Worm (Caenorhabditis elegans): ENCODE measurements around the gene C32B5.6.
"Not testable (repeated sequence)": the region's sequence is repeated elsewhere in the genome, so short reads cannot be mapped to it uniquely, and the experiment has no call there.

C32B5.6 gene

DNA sequence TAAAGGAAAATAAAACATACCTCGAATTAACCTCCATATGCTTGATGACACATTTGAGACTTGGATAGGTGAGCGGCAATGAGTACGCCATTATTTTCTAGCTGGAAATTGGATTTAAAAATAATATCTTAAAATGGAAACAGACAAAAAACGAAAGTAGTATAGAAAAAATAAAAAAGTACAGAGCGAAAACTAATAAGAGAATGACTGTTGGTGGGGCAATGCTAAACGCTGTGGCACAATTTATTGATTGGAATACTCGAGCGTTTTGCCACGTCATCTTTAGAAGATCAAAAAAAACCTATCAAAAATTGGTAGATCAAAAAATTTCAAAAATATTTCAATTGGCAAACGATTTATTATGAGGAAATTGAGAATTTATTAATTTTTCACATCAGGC lies 20.1 kb upstream of the C32B5.6 start, which contains the start of gene fbxc-32:
fbxc-32 (minus strand) TSS at position 101 of the 400 bp plus-strand sequence.
- TF ChIP-seq cog-1 (tag; optimal IDR thresholded peaks at IDR 0.05) (no peak), ztf-29 (GFP tag; IDR thresholded peaks at IDR 0.05) (no peak), klf-2 (GFP tag; conservative IDR thresholded peaks at IDR 0.05) (no peak), med-1 (GFP tag; optimal IDR thresholded peaks at IDR 0.05; ENCODE audit: insufficient read depth) (no peak), ztf-23 (GFP tag; IDR thresholded peaks at IDR 0.05) (no peak), tab-1 (GFP tag; IDR thresholded peaks at IDR 0.05) (no peak), T22C8.4 (GFP tag; IDR thresholded peaks at IDR 0.05) (no peak), flt-1 (GFP tag; IDR thresholded peaks at IDR 0.05) (no peak), ref-1 (GFP tag; conservative IDR thresholded peaks at IDR 0.05) (no peak)

DNA sequence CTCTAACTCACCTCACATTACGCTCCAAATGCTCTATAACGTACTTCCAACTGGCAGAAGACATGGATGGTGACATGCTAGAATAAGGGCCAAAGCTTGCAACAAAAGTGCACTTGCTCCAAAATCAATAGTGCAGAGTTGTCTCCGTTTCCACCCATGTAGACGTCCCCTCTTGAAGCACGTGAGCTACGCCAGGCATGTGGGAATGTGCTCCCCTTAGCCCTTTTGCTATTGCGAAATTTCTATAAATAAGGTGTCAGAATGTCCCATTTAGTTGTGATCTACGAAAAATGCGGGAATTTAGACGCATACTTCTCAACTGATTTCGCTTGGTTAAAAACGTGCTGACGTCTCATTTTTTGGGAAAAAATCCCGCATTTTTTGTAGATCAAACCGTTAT lies 17.8 kb upstream of the C32B5.6 start:
- no peak for TF ChIP-seq ztf-23 (GFP tag; IDR thresholded peaks at IDR 0.05)
- no peak for TF ChIP-seq cog-1 (tag; optimal IDR thresholded peaks at IDR 0.05)
- TF ChIP-seq ztf-29 (GFP tag; IDR thresholded peaks at IDR 0.05) = no peak

DNA sequence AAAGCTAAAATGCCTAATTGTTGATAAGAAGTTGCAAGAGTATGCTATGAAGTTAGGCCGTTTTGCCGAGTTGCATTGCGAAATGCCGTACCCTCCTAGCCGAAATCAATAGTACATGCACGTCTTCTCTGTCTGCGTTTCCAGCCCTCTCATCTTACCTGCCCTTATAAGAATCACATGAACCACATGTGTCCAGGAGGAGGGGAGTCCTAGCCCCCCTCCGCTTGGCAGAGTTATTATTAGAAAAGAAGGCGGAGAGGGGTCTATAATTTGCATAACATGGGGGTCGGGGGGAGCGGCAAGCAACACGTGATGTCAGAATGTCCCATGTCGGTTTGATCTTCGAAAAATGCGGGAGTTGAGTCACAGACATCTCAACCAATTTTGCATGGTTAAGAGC lies 15.2 kb upstream of the C32B5.6 start:
- TF ChIP-seq ztf-29 (GFP tag; IDR thresholded peaks at IDR 0.05) (0 out of 2 replicates have a peak, but pooled peaks have one; percentile 18), ztf-23 (GFP tag; IDR thresholded peaks at IDR 0.05) (no peak), flt-1 (GFP tag; IDR thresholded peaks at IDR 0.05) (peak; percentile 61; the same call in 1 of the 2 replicates)

DNA sequence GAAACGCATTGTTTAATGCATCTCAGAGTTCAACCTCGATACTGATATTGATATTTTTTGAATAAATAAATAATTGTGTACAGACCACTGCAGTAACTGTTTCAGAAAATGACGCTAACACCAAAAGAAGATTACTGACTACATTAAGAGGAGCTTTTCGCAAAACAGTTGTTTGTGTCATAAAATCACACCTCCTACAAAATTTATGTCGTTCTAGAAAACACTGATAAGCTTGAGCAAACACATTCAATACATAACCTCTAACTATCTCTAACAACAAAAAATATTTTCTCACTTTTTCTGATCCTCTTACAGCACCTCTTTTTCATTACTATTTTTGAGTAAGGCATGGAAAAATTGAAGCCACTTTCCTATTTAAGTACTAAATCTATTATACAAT lies 13.6 kb upstream of the C32B5.6 start, which contains the start of gene fbxc-7:
fbxc-7 (plus strand) TSS at position 301 of the 400 bp plus-strand sequence.
- TF ChIP-seq T22C8.4, flt-1, ztf-29 (GFP tag; IDR thresholded peaks at IDR 0.05): not testable (repeated sequence)

DNA sequence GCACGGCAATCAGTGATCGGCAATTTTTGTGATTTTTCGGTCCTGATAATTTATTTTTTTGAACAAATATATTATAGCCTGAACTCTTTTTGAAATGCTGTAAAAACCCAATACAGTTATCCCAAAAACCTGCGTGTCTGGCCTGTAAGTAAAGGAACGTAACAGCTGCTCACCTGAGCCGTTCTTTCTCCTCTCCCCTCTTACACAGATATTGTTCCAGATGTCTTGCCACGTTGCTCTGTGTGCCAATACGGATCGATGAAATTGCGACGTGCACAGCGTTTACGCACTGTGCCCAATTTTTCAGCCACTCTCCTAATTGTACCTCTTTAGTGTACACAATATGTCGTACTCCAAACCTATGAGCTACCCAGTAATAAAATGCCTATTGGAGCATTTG lies 9.6 kb upstream of the C32B5.6 start, which contains the start of gene sdz-4:
sdz-4 (plus strand) TSS at position 301 of the 400 bp plus-strand sequence.
- no peak for TF ChIP-seq ztf-23 (GFP tag; IDR thresholded peaks at IDR 0.05)
- no peak for TF ChIP-seq ztf-29 (GFP tag; IDR thresholded peaks at IDR 0.05)
- TF ChIP-seq T22C8.4 (GFP tag; IDR thresholded peaks at IDR 0.05) = no peak
- no peak for TF ChIP-seq med-1 (GFP tag; optimal IDR thresholded peaks at IDR 0.05; ENCODE audit: insufficient read depth)
- TF ChIP-seq ref-1 (GFP tag; conservative IDR thresholded peaks at IDR 0.05) = no peak
- no peak for TF ChIP-seq tab-1 (GFP tag; IDR thresholded peaks at IDR 0.05)
- TF ChIP-seq klf-2 (GFP tag; conservative IDR thresholded peaks at IDR 0.05) = no peak
- no peak for TF ChIP-seq flt-1 (GFP tag; IDR thresholded peaks at IDR 0.05)
- TF ChIP-seq cog-1 (tag; optimal IDR thresholded peaks at IDR 0.05) = no peak

DNA sequence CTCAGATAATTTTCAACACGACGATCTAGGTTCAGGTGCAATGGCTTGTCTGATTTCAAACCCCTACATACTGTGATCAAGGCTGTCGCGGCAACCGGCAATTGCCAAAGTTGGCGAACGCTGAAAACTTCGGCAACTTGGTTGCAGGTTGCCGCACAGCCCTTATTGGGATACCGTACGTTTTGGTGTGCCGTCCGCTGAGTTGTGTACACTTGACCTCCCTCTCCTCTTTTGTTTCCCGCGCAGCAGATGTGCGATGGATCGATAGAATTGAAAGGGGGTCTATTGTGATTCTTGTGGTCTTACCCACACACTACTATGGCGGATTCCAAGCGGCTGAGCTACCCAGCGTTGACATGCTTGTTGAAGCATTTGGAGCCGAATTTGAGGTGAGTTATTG lies 8.0 kb upstream of the C32B5.6 start, which contains the start of the genes C32B5.18 and C32B5.7:
C32B5.18 (plus strand) TSS at position 301 of the 400 bp plus-strand sequence.
C32B5.7 (plus strand) TSS at position 311 of the 400 bp plus-strand sequence.
- TF ChIP-seq ztf-29 (GFP tag; IDR thresholded peaks at IDR 0.05) (no peak), T22C8.4 (GFP tag; IDR thresholded peaks at IDR 0.05) (no peak), tab-1 (GFP tag; IDR thresholded peaks at IDR 0.05) (no peak), cog-1 (tag; optimal IDR thresholded peaks at IDR 0.05) (no peak)

DNA sequence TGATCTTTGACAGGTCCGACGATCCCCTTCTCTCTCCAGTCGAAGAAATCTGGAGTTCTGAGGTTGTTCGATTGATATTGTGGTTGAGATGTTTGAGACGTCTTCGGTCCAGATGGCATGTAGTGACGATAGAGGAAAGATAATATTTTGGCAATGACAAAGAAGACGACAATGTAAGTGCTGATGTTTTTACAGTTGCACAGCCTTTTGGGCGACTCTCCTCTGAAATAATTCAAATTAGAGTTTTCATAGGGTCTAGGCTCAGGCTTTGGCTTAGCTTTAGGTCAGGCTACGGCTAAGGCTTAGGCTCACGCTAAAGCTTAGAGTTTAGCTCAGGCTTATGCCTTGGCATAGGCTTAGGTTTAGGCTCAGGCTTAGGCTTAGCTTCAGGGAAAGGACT lies 6.2 kb upstream of the C32B5.6 start, which contains the start of gene C32B5.13:
C32B5.13 (minus strand) TSS at position 101 of the 400 bp plus-strand sequence.
- TF ChIP-seq tab-1 (GFP tag; IDR thresholded peaks at IDR 0.05) (no peak), flt-1 (GFP tag; IDR thresholded peaks at IDR 0.05) (no peak)

DNA sequence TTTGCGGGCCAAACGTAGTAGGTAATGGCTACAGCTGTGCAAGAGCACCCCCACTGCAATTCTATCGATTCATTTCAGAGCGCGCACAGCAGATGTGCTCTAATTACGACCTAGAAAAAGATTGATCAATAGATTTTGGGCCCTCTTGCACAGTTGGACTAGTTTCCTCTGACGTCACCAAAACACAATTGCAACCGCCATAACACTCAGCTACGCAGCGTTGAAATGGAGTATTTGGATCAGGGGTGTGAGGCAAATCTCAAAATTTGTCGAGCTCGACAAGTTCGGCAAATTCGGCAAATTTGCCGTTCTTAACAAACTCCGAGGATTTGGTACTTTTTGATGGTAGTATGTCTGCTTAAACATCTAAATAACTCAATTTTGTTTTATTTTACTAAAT lies 1.2 kb upstream of the C32B5.6 start, which contains the start of gene fbxc-18:
fbxc-18 (minus strand) TSS at position 101 of the 400 bp plus-strand sequence.
- TF ChIP-seq cog-1 (tag; optimal IDR thresholded peaks at IDR 0.05); klf-2 (GFP tag; conservative IDR thresholded peaks at IDR 0.05); med-1 (GFP tag; optimal IDR thresholded peaks at IDR 0.05; ENCODE audit: insufficient read depth): not testable (repeated sequence)

DNA sequence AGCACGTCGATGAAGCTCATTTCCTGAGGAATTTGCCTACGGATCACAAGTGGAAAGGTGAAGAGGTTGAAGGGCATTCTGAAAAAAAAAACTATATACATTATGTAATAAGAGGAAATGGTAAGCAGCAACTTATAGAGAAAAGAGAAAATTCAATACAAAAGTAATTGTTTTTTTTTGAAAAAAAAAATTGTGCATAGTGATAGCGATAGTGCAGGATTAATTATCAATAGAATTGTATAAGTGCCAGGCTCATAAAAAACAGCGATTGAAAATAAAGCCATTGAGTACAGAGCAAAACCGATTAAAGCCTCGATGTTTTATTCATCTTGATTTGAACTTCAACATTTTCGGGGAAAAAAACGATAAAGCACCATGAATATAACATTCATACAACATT lies 4.6 kb downstream of the C32B5.6 start, which contains the start of gene C32B5.15:
C32B5.15 (minus strand) TSS at position 101 of the 400 bp plus-strand sequence.
- TF ChIP-seq ref-1 (GFP tag; conservative IDR thresholded peaks at IDR 0.05) (no peak), cog-1 (tag; optimal IDR thresholded peaks at IDR 0.05) (no peak), tab-1 (GFP tag; IDR thresholded peaks at IDR 0.05) (no peak), flt-1 (GFP tag; IDR thresholded peaks at IDR 0.05) (no peak), ztf-29 (GFP tag; IDR thresholded peaks at IDR 0.05) (no peak), T22C8.4 (GFP tag; IDR thresholded peaks at IDR 0.05) (no peak), klf-2 (GFP tag; conservative IDR thresholded peaks at IDR 0.05) (no peak), med-1 (GFP tag; optimal IDR thresholded peaks at IDR 0.05; ENCODE audit: insufficient read depth) (no peak), ztf-23 (GFP tag; IDR thresholded peaks at IDR 0.05) (no peak)

DNA sequence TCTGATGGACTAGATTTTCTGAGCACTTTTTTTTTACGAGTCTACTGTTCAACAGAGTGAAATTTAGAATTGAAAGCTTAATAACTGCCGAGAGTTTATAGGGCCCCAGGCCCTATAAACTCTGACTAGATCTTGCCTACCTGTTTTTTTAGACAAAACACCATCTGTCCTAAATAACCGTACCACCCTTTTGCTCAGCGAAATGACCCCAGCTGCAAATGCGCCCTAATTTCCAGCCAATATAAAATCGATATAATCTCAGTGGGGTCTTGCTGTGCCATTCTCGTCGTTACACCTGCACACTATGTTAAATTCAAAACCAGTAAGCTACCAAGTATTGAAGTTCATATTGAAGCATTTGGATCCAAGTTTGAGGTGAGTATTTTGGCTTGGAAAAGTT lies 5.8 kb downstream of the C32B5.6 start, which contains the start of gene fbxc-14:
fbxc-14 (plus strand) TSS at position 301 of the 400 bp plus-strand sequence.
- TF ChIP-seq T22C8.4 (GFP tag; IDR thresholded peaks at IDR 0.05) = no peak
- TF ChIP-seq ztf-29 (GFP tag; IDR thresholded peaks at IDR 0.05) = no peak
- no peak for TF ChIP-seq ztf-23 (GFP tag; IDR thresholded peaks at IDR 0.05)
- no peak for TF ChIP-seq med-1 (GFP tag; optimal IDR thresholded peaks at IDR 0.05; ENCODE audit: insufficient read depth)
- TF ChIP-seq flt-1 (GFP tag; IDR thresholded peaks at IDR 0.05) = no peak
- TF ChIP-seq cog-1 (tag; optimal IDR thresholded peaks at IDR 0.05) = no peak
- TF ChIP-seq ref-1 (GFP tag; conservative IDR thresholded peaks at IDR 0.05) = no peak

DNA sequence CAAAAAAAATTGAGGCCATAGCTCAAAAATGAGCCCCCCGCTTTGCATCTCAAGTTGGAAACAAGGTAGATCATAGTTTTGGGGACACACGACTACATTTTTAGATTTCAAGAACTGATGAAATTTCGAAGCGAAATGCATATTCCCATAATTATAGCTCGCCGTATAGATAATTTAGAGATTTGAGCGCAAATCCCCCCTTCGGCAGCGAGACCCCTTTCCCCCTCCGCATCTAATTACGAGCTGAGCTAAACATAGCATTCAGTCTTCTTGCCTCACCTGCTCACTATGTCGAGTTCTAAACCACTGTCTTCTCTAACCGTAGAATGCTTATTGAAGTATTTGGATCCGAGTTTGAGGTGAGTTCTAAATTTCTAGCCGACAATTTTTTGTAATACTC lies 10.9 kb downstream of the C32B5.6 start, which contains the start of the genes fbxc-17 and fbxc-15:
fbxc-17 (minus strand) TSS at position 101 of the 400 bp plus-strand sequence.
fbxc-15 (plus strand) TSS at position 289 of the 400 bp plus-strand sequence.
- TF ChIP-seq klf-2 (GFP tag; conservative IDR thresholded peaks at IDR 0.05) (no peak), ztf-29 (GFP tag; IDR thresholded peaks at IDR 0.05) (no peak), cog-1 (tag; optimal IDR thresholded peaks at IDR 0.05) (no peak), flt-1 (GFP tag; IDR thresholded peaks at IDR 0.05) (no peak), tab-1 (GFP tag; IDR thresholded peaks at IDR 0.05) (no peak), med-1 (GFP tag; optimal IDR thresholded peaks at IDR 0.05; ENCODE audit: insufficient read depth) (no peak), ref-1 (GFP tag; conservative IDR thresholded peaks at IDR 0.05) (no peak), ztf-23 (GFP tag; IDR thresholded peaks at IDR 0.05) (no peak), T22C8.4 (GFP tag; IDR thresholded peaks at IDR 0.05) (no peak)

Data from whole organism, midembryonic.